Fruit fly (Drosophila melanogaster) Kc167 (cell line): Measurements from ENCODE around the gene Jasper.

ENCODE experiments used
- Myc ChIP-seq: fragments of >200 bp; optimal IDR thresholded peaks from 2 replicates; lab custom pipeline; 2017; ENCODE audit warnings: missing external identifiers
- Sin3A ChIP-seq: fragments of >200 bp; optimal IDR thresholded peaks from 2 replicates; lab custom pipeline; 2018; ENCODE audit warnings: missing external identifiers
- h ChIP-seq: fragments of >200 bp; optimal IDR thresholded peaks from 3 replicates; lab custom pipeline; 2018; ENCODE audit warnings: missing external identifiers
- insv ChIP-seq: fragments of >200 bp; optimal IDR thresholded peaks from 3 replicates; lab custom pipeline; 2018; ENCODE audit warnings: missing external identifiers
- psq ChIP-seq: fragments of >200 bp; optimal IDR thresholded peaks from 2 replicates; lab custom pipeline; 2017; ENCODE audit warnings: missing external identifiers
- ttk ChIP-seq: sonication (Bioruptor generic); optimal IDR thresholded peaks from 2 replicates; lab custom pipeline; 2017; ENCODE audit warnings: missing external identifiers

DNA sequence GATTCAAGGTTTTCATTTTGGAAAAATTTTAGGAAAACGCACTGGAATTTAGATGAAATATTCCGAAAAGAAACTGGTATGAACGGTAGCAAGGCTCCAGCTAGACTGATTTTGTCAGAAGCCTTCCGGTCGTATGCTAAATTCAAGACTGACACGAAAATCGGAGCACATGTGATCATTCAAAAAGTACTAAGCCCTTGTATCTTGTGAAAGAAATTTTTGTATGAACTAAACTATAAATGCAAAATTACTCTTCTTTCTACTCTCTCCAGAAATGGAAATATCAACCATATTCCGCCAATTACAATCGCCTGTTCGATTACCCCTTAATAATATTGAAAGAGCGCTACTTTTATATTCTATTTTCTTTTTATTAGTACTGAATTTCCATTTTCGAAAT, 14.7 kb upstream of the Jasper start, which contains the start of gene ocn:
- TF ChIP-seq ttk (lab: Kevin White, UChicago) (no peak), psq (lab: Kevin White, UChicago) (no peak), insv (lab: Kevin White, UChicago) (no peak), Myc (lab: Kevin White, UChicago) (no peak), h (lab: Kevin White, UChicago) (no peak), Sin3A (lab: Kevin White, UChicago) (no peak)
